Fruit fly (Drosophila melanogaster): ENCODE data around the gene CG34173.

Gene CG34173

dm6 chr2L:22024362-22024761 is 29.7 kb downstream of the CG34173 start (continued):
- TF ChIP-seq CG17385 (GFP tag; optimal IDR thresholded peaks at IDR 0.05): no peak
- TF ChIP-seq CG8944 (GFP tag; optimal IDR thresholded peaks at IDR 0.05): no peak
- TF ChIP-seq tap (tag; optimal IDR thresholded peaks at IDR 0.05): no peak
- no peak for TF ChIP-seq mld (GFP tag; IDR thresholded peaks at IDR 0.05; ENCODE audit: partially characterized antibody)
- peak; percentile 90 for TF ChIP-seq zen (tag; optimal IDR thresholded peaks at IDR 0.05)
- no peak for TF ChIP-seq CG6654 (GFP tag; optimal IDR thresholded peaks at IDR 0.05)
- TF ChIP-seq Hand (GFP tag; optimal IDR thresholded peaks at IDR 0.05): no peak
- TF ChIP-seq CG10147 (GFP tag; optimal IDR thresholded peaks at IDR 0.05): no peak
- TF ChIP-seq esg (GFP tag; conservative IDR thresholded peaks at IDR 0.05): no peak
- no peak for TF ChIP-seq ab (GFP tag; optimal IDR thresholded peaks at IDR 0.05)
- TF ChIP-seq Gug (GFP tag; IDR thresholded peaks at IDR 0.05): no peak
- TF ChIP-seq ash1 (GFP tag; optimal IDR thresholded peaks at IDR 0.05): peak; percentile 76
- peak; percentile 99 for TF ChIP-seq Nf-YB (GFP tag; optimal IDR thresholded peaks at IDR 0.05)
- no peak for TF ChIP-seq CG30431 (GFP tag; optimal IDR thresholded peaks at IDR 0.05)
- TF ChIP-seq Ptx1 (GFP tag; IDR thresholded peaks at IDR 0.05): no peak; the same call in 1 of the 2 replicates
- TF ChIP-seq Hr39 (optimal IDR thresholded peaks at IDR 0.05): no peak
- no peak for TF ChIP-seq bigmax (GFP tag; optimal IDR thresholded peaks at IDR 0.05)
- TF ChIP-seq CG14667 (GFP tag; IDR thresholded peaks at IDR 0.05): no peak
- no peak for TF ChIP-seq CG12155 (GFP tag; optimal IDR thresholded peaks at IDR 0.05)
- TF ChIP-seq BtbVII (GFP tag; optimal IDR thresholded peaks at IDR 0.05): no peak
- TF ChIP-seq ranshi (GFP tag; IDR thresholded peaks at IDR 0.05): no peak
- no peak for TF ChIP-seq CG9609 (GFP tag; optimal IDR thresholded peaks at IDR 0.05)
- peak; percentile 75 for TF ChIP-seq Atf3 (GFP tag; optimal IDR thresholded peaks at IDR 0.05)
- peak; percentile 75 for TF ChIP-seq crol (GFP tag; IDR thresholded peaks at IDR 0.05)
- no peak for TF ChIP-seq Dfd (GFP tag; optimal IDR thresholded peaks at IDR 0.05)
- TF ChIP-seq CG32532 (GFP tag; IDR thresholded peaks at IDR 0.05): peak; percentile 70
- no peak for TF ChIP-seq Hr78 (GFP tag; optimal IDR thresholded peaks at IDR 0.05)
- no peak for TF ChIP-seq CG9437 (GFP tag; optimal IDR thresholded peaks at IDR 0.05)
- no peak for TF ChIP-seq grn (GFP tag; optimal IDR thresholded peaks at IDR 0.05)
- peak; percentile 44; the same call in 1 of the 2 replicates for TF ChIP-seq bbx (GFP tag; IDR thresholded peaks at IDR 0.05; ENCODE audit: partially characterized antibody)
- no peak for TF ChIP-seq Pdp1 (GFP tag; optimal IDR thresholded peaks at IDR 0.05)
- no peak for TF ChIP-seq yki (optimal IDR thresholded peaks at IDR 0.05)
- TF ChIP-seq Antp (GFP tag; optimal IDR thresholded peaks at IDR 0.05): peak; percentile 1
- peak; percentile 57; the same call in 1 of the 3 replicates for TF ChIP-seq Dbx (GFP tag; IDR thresholded peaks at IDR 0.05)
- no peak for TF ChIP-seq CG1792 (GFP tag; optimal IDR thresholded peaks at IDR 0.05)
- no peak for TF ChIP-seq CG4617 (GFP tag; optimal IDR thresholded peaks at IDR 0.05; ENCODE audit: borderline replicate concordance)
- TF ChIP-seq danr (GFP tag; IDR thresholded peaks at IDR 0.05): no peak
- TF ChIP-seq CG34224 (GFP tag; IDR thresholded peaks at IDR 0.05; ENCODE audit: partially characterized antibody): 0 out of 3 replicates have a peak, but pooled peaks have one; percentile 58
- TF ChIP-seq CG3065 (GFP tag; optimal IDR thresholded peaks at IDR 0.05): no peak
- no peak for TF ChIP-seq twi (tag; optimal IDR thresholded peaks at IDR 0.05)
- peak; percentile 80 for TF ChIP-seq sna (GFP tag; IDR thresholded peaks at IDR 0.05; ENCODE audit: partially characterized antibody)
- no peak for TF ChIP-seq CG8089 (GFP tag; optimal IDR thresholded peaks at IDR 0.05)
- no peak for TF ChIP-seq CG15073 (GFP tag; optimal IDR thresholded peaks at IDR 0.05)
- no peak for TF ChIP-seq pan (optimal IDR thresholded peaks at IDR 0.05)
- TF ChIP-seq pan (GFP tag; optimal IDR thresholded peaks at IDR 0.05 in 1 of 2, IDR thresholded peaks at IDR 0.05 in 1 of 2): no peak
- TF ChIP-seq Doc2 (GFP tag; IDR thresholded peaks at IDR 0.05): no peak
- no peak for TF ChIP-seq run (tag; optimal IDR thresholded peaks at IDR 0.05)
- no peak for TF ChIP-seq Sin3A (optimal IDR thresholded peaks at IDR 0.05)
- no peak for TF ChIP-seq lab (GFP tag; optimal IDR thresholded peaks at IDR 0.05)
- peak; percentile 81 for TF ChIP-seq tna (GFP tag; IDR thresholded peaks at IDR 0.05; ENCODE audit: partially characterized antibody)
- TF ChIP-seq so (GFP tag; IDR thresholded peaks at IDR 0.05): no peak
- TF ChIP-seq CG11093 (GFP tag; IDR thresholded peaks at IDR 0.05): no peak
- peak; percentile 50 for TF ChIP-seq chn (GFP tag; optimal IDR thresholded peaks at IDR 0.05)

All from whole organism, embryonic.